Fruit fly (Drosophila melanogaster) whole organism, embryonic: ENCODE measurements around the gene ND-30.

Experiments
- Antp ChIP-seq: fragments of 200-800 bp; sonication (Bioruptor generic); optimal IDR thresholded peaks from 3 replicates; lab custom pipeline; 2016; ENCODE audit warnings: missing biosample characterization, missing genetic modification characterization
- Atf-2 ChIP-seq: fragments of 200-800 bp; sonication (Bioruptor generic); optimal IDR thresholded peaks from 2 replicates; lab custom pipeline; 2016; ENCODE audit warnings: missing biosample characterization, missing genetic modification characterization
- Atf6 ChIP-seq: fragments of 200-800 bp; sonication (Bioruptor generic); IDR thresholded peaks from 2 replicates; pipeline ENCODE4 v1.3.6; 2022; ENCODE audit warnings: missing biosample characterization, missing genetic modification characterization
- C15 ChIP-seq: fragments of 200-800 bp; sonication (Bioruptor generic); IDR thresholded peaks from 3 replicates; pipeline ENCODE4 v1.3.6; 2022; ENCODE audit warnings: missing biosample characterization, missing genetic modification characterization
- CG11093 ChIP-seq: fragments of 200-800 bp; sonication (Bioruptor generic); IDR thresholded peaks from 3 replicates; pipeline ENCODE4 v1.3.6; 2022; ENCODE audit warnings: missing biosample characterization, missing genetic modification characterization
- CG11723 ChIP-seq: fragments of 200-800 bp; sonication (Bioruptor generic); optimal IDR thresholded peaks from 2 replicates; lab custom pipeline; 2017; ENCODE audit warnings: missing biosample characterization, mild to moderate bottlenecking, missing genetic modification characterization
- CG12769 ChIP-seq: fragments of 200-800 bp; sonication (Bioruptor generic); optimal IDR thresholded peaks from 2 replicates; lab custom pipeline; 2019; ENCODE audit warnings: missing biosample characterization, mild to moderate bottlenecking, missing genetic modification characterization, moderate library complexity
- CG13775 ChIP-seq: fragments of 200-800 bp; sonication (Bioruptor generic); optimal IDR thresholded peaks from 3 replicates; lab custom pipeline; 2017; ENCODE audit warnings: missing biosample characterization, mild to moderate bottlenecking, missing genetic modification characterization
- CG16863 ChIP-seq: fragments of 200-800 bp; sonication (Bioruptor generic); optimal IDR thresholded peaks from 3 replicates; lab custom pipeline; 2016; ENCODE audit warnings: missing biosample characterization, missing genetic modification characterization
- CG17361 ChIP-seq: fragments of 200-800 bp; sonication (Bioruptor generic); IDR thresholded peaks from 3 replicates; pipeline ENCODE4 v1.3.6; 2022; ENCODE audit warnings: missing biosample characterization, missing genetic modification characterization
- CG17568 ChIP-seq: fragments of 200-800 bp; sonication (Bioruptor generic); optimal IDR thresholded peaks from 2 replicates; lab custom pipeline; 2018; ENCODE audit warnings: missing biosample characterization, mild to moderate bottlenecking, missing genetic modification characterization, moderate library complexity
- CG18262 ChIP-seq: fragments of 200-800 bp; optimal IDR thresholded peaks from 3 replicates; lab custom pipeline; 2019; ENCODE audit warnings: missing biosample characterization, mild to moderate bottlenecking, missing genetic modification characterization, moderate library complexity
- CG18619 ChIP-seq: fragments of 200-800 bp; sonication (Bioruptor generic); optimal IDR thresholded peaks from 3 replicates; lab custom pipeline; 2017; ENCODE audit warnings: missing biosample characterization, mild to moderate bottlenecking, missing genetic modification characterization
- CG31224 ChIP-seq: fragments of 200-800 bp; sonication (Bioruptor generic); IDR thresholded peaks from 2 replicates; pipeline ENCODE4 v1.3.6; 2022; ENCODE audit warnings: missing biosample characterization, missing genetic modification characterization
- CG34422 ChIP-seq: fragments of 200-800 bp; sonication (Bioruptor generic); IDR thresholded peaks from 3 replicates; pipeline ENCODE4 v1.3.6; 2022; ENCODE audit warnings: missing biosample characterization, missing genetic modification characterization
- CG6175 ChIP-seq: fragments of 200-800 bp; sonication (Bioruptor generic); IDR thresholded peaks from 3 replicates; pipeline ENCODE4 v1.3.6; 2022; ENCODE audit warnings: missing biosample characterization, missing genetic modification characterization
- CG7372 ChIP-seq: fragments of 200-800 bp; sonication (Bioruptor generic); IDR thresholded peaks from 2 replicates; pipeline ENCODE4 v1.3.6; 2022; ENCODE audit warnings: missing biosample characterization, missing genetic modification characterization
- CG7556 ChIP-seq: fragments of 200-800 bp; sonication (Bioruptor generic); optimal IDR thresholded peaks from 2 replicates; lab custom pipeline; 2017; ENCODE audit warnings: missing biosample characterization, mild to moderate bottlenecking, missing genetic modification characterization
- CG7786 ChIP-seq: fragments of 200-800 bp; sonication (Bioruptor generic); optimal IDR thresholded peaks from 2 replicates; lab custom pipeline; 2016; ENCODE audit warnings: missing biosample characterization, missing genetic modification characterization
- CG7928 ChIP-seq: fragments of 200-800 bp; sonication (Bioruptor generic); optimal IDR thresholded peaks from 2 replicates; lab custom pipeline; 2017; ENCODE audit warnings: missing biosample characterization, mild to moderate bottlenecking, missing genetic modification characterization
- CG8765 ChIP-seq: fragments of 200-800 bp; sonication (Bioruptor generic); IDR thresholded peaks from 2 replicates; pipeline ENCODE4 v1.3.6; 2022; ENCODE audit warnings: missing biosample characterization, missing genetic modification characterization
- CG9876 ChIP-seq: fragments of 200-800 bp; sonication (Bioruptor generic); optimal IDR thresholded peaks from 2 replicates; lab custom pipeline; 2016; ENCODE audit warnings: missing biosample characterization, missing genetic modification characterization
- CTCF ChIP-seq: fragments of 200-800 bp; sonication (Bioruptor generic); optimal IDR thresholded peaks from 2 replicates; lab custom pipeline; 2017; ENCODE audit warnings: missing biosample characterization, mild to moderate bottlenecking, missing genetic modification characterization, moderate library complexity
- D19B ChIP-seq: fragments of 200-800 bp; sonication (Bioruptor generic); optimal IDR thresholded peaks from 2 replicates; lab custom pipeline; 2017; ENCODE audit warnings: missing biosample characterization, mild to moderate bottlenecking, missing genetic modification characterization
- Dad ChIP-seq: fragments of 200-800 bp; sonication (Bioruptor generic); optimal IDR thresholded peaks from 3 replicates; lab custom pipeline; 2016; ENCODE audit warnings: missing biosample characterization, missing genetic modification characterization
- Dip2 ChIP-seq: fragments of 200-800 bp; sonication (Bioruptor generic); IDR thresholded peaks from 2 replicates; pipeline ENCODE4 v1.3.6; 2022; ENCODE audit warnings: missing biosample characterization, missing genetic modification characterization
- Dref ChIP-seq: fragments of 200-800 bp; sonication (Bioruptor generic); IDR thresholded peaks from 2 replicates; pipeline ENCODE4 v1.3.6; 2022; ENCODE audit warnings: missing biosample characterization, missing genetic modification characterization
- Eip74EF ChIP-seq, 2 experiments: fragments of 200-800 bp in 1 of 2; fragments of >200 bp in 1 of 2; sonication (Bioruptor generic) in 1 of 2; optimal IDR thresholded peaks; 2 replicates each; lab custom pipeline; 2017 to 2019; ENCODE audit warnings: missing biosample characterization in 2 of 2, missing genetic modification characterization in 2 of 2, mild to moderate bottlenecking in 1 of 2, moderate library complexity in 1 of 2
- Hr3 ChIP-seq: fragments of 200-800 bp; sonication (Bioruptor generic); optimal IDR thresholded peaks from 3 replicates; lab custom pipeline; 2016; ENCODE audit warnings: missing biosample characterization, missing genetic modification characterization
- Jarid2 ChIP-seq: fragments of 200-800 bp; sonication (Bioruptor generic); optimal IDR thresholded peaks from 3 replicates; lab custom pipeline; 2017; ENCODE audit warnings: mild to moderate bottlenecking, missing biosample characterization, missing genetic modification reagents, missing genetic modification characterization
- Mrtf ChIP-seq: fragments of 200-800 bp; sonication (Bioruptor generic); IDR thresholded peaks from 3 replicates; pipeline ENCODE4 v1.3.6; 2022; ENCODE audit warnings: missing biosample characterization, missing genetic modification characterization
- Sox100B ChIP-seq: fragments of 200-800 bp; sonication (Bioruptor generic); optimal IDR thresholded peaks from 3 replicates; lab custom pipeline; 2018; ENCODE audit warnings: missing biosample characterization, mild to moderate bottlenecking, missing genetic modification characterization
- Sry-β ChIP-seq: fragments of 200-800 bp; sonication (Bioruptor generic); optimal IDR thresholded peaks from 2 replicates; lab custom pipeline; 2018; ENCODE audit warnings: missing biosample characterization, mild to moderate bottlenecking, missing genetic modification characterization, moderate library complexity
- TFAM ChIP-seq: fragments of 200-800 bp; sonication (Bioruptor generic); optimal IDR thresholded peaks from 2 replicates; lab custom pipeline; 2017; ENCODE audit warnings: missing biosample characterization, missing genetic modification characterization, inconsistent platforms
- bbx ChIP-seq: fragments of 200-800 bp; sonication (Bioruptor generic); IDR thresholded peaks from 2 replicates; pipeline ENCODE4 v1.3.6; 2022; ENCODE audit warnings: missing biosample characterization, missing genetic modification characterization; ENCODE audit not compliant: partially characterized antibody
- cato ChIP-seq: fragments of 200-800 bp; sonication (Bioruptor generic); optimal IDR thresholded peaks from 2 replicates; lab custom pipeline; 2016; ENCODE audit warnings: missing biosample characterization, missing genetic modification characterization, borderline replicate concordance
- caup ChIP-seq: fragments of 200-800 bp; sonication (Bioruptor generic); optimal IDR thresholded peaks from 3 replicates; lab custom pipeline; 2017; ENCODE audit warnings: missing biosample characterization, mild to moderate bottlenecking, missing genetic modification characterization, moderate library complexity; ENCODE audit not compliant: severe bottlenecking
- eve ChIP-seq, 2 experiments: fragments of >200 bp; optimal IDR thresholded peaks; 2 replicates each; lab custom pipeline; 2017; ENCODE audit warnings: missing biosample characterization in 2 of 2, missing genetic modification characterization in 2 of 2
- gfzf ChIP-seq: fragments of 200-800 bp; sonication (Bioruptor generic); optimal IDR thresholded peaks from 2 replicates; lab custom pipeline; 2016; ENCODE audit warnings: missing biosample characterization, mild to moderate bottlenecking, missing genetic modification characterization, moderate library complexity
- gsb-n ChIP-seq: fragments of 200-800 bp; sonication (Bioruptor generic); optimal IDR thresholded peaks from 3 replicates; lab custom pipeline; 2018; ENCODE audit warnings: missing biosample characterization, mild to moderate bottlenecking, missing genetic modification characterization
- hb ChIP-seq: fragments of 200-800 bp; sonication (Bioruptor generic); IDR thresholded peaks from 3 replicates; pipeline ENCODE4 v1.3.6; 2022; ENCODE audit warnings: missing biosample characterization, missing genetic modification characterization; ENCODE audit not compliant: partially characterized antibody
- hkb ChIP-seq, 2 experiments: fragments of 200-800 bp in 1 of 2; fragments of >200 bp in 1 of 2; sonication (Bioruptor generic) in 1 of 2; IDR thresholded peaks in 1 of 2; optimal IDR thresholded peaks in 1 of 2; 2 replicates each; pipeline versions ENCODE4 v1.3.6 to Lab custom; 2017 to 2022; ENCODE audit warnings: missing biosample characterization in 1 of 2, missing genetic modification characterization in 1 of 2
- kay ChIP-seq: fragments of 200-800 bp; sonication (Bioruptor generic); optimal IDR thresholded peaks from 2 replicates; lab custom pipeline; 2016; ENCODE audit warnings: missing biosample characterization, missing genetic modification characterization
- phol ChIP-seq: fragments of 200-800 bp; sonication (Bioruptor generic); optimal IDR thresholded peaks from 3 replicates; lab custom pipeline; 2018; ENCODE audit warnings: missing biosample characterization, mild to moderate bottlenecking, missing genetic modification characterization, moderate library complexity
- run ChIP-seq: fragments of 200-800 bp; sonication (Bioruptor generic); optimal IDR thresholded peaks from 3 replicates; lab custom pipeline; 2018; ENCODE audit warnings: missing biosample characterization, mild to moderate bottlenecking, missing genetic modification characterization
- salm ChIP-seq: fragments of 200-800 bp; sonication (Bioruptor generic); optimal IDR thresholded peaks from 2 replicates; lab custom pipeline; 2018; ENCODE audit warnings: missing biosample characterization, mild to moderate bottlenecking, missing genetic modification characterization
- slou ChIP-seq: fragments of 200-800 bp; sonication (Bioruptor generic); optimal IDR thresholded peaks from 3 replicates; lab custom pipeline; 2016; ENCODE audit warnings: missing biosample characterization, missing genetic modification characterization
- sob ChIP-seq: fragments of 200-800 bp; sonication (Bioruptor generic); IDR thresholded peaks from 2 replicates; pipeline ENCODE4 v1.3.6; 2022; ENCODE audit warnings: missing biosample characterization, missing genetic modification characterization
- ttk ChIP-seq: fragments of 200-800 bp; sonication (Bioruptor generic); IDR thresholded peaks from 2 replicates; pipeline ENCODE4 v2.1.2; 2022; ENCODE audit warnings: missing biosample characterization, missing genetic modification characterization
- tx ChIP-seq: fragments of 200-800 bp; sonication (Bioruptor generic); optimal IDR thresholded peaks from 2 replicates; lab custom pipeline; 2016; ENCODE audit warnings: missing biosample characterization, missing genetic modification characterization
- wdn ChIP-seq: fragments of 200-800 bp; sonication (Bioruptor generic); IDR thresholded peaks from 2 replicates; pipeline ENCODE4 v1.3.6; 2022; ENCODE audit warnings: missing biosample characterization, missing genetic modification characterization

Gene ND-30

DNA sequence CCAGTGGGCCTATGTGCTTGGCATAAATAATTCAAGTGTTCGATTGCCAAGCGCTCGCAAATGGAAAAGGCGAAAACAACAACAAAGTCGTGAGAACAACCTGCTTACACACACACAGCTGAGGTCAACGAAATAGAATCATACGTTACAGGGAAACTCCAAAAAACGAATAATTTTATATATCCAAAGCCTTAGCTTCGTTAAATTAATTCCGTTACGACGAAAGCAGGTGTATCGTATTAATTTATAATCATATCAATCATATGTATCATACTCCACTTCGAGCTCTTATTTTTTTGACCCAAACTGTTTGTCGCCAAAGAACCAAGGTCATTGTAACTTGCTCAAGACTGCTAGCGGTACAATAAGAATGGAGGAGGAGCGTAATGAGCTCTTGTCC lies 20.1 kb upstream of the ND-30 start (continued):
- TF ChIP-seq wdn (GFP tag; lab: Robert Waterston, UW) (peak; percentile 75), CG7786 (peak; percentile 60), Mrtf (peak; percentile 85), gsb-n (tag; lab: Kevin White, UChicago) (peak; percentile 83), CG8765 (GFP tag; lab: Robert Waterston, UW) (peak; percentile 71), CG18262 (tag; lab: Kevin White, UChicago) (peak; percentile 89), CG11093 (peak; percentile 86), CG17361 (GFP tag; lab: Robert Waterston, UW) (no peak; the same call in 2 of the 3 replicates), eve (GFP tag; optimal IDR thresholded peaks at IDR 0.05; lab: Kevin White, UChicago) (no peak), CG11723 (GFP tag; lab: Kevin White, UChicago) (peak; percentile 68), Sry-β (no peak), CG7556 (GFP tag; lab: Kevin White, UChicago) (peak; percentile 88), CG18619 (GFP tag; lab: Kevin White, UChicago) (peak; percentile 82), caup (GFP tag; lab: Kevin White, UChicago) (peak; percentile 86), hkb (optimal IDR thresholded peaks at IDR 0.05; lab: Kevin White, UChicago) (no peak), hkb (GFP tag; IDR thresholded peaks at IDR 0.05; lab: Robert Waterston, UW) (peak; percentile 95), salm (tag; lab: Kevin White, UChicago) (no peak), Atf-2 (peak; percentile 58), gfzf (GFP tag; lab: Kevin White, UChicago) (no peak), Atf6 (GFP tag; lab: Robert Waterston, UW) (peak; percentile 90), CG31224 (GFP tag; lab: Robert Waterston, UW) (peak; percentile 82), hb (no peak), sob (GFP tag; lab: Robert Waterston, UW) (peak; percentile 89), CG9876 (GFP tag; lab: Kevin White, UChicago) (no peak), Hr3 (GFP tag; lab: Kevin White, UChicago) (peak; percentile 62), kay (GFP tag; lab: Kevin White, UChicago) (peak; percentile 74), cato (GFP tag; lab: Kevin White, UChicago) (peak; percentile 45), CG13775 (GFP tag; lab: Kevin White, UChicago) (peak; percentile 78), ttk (GFP tag; lab: Robert Waterston, UW) (peak; percentile 75), CG16863 (peak; percentile 79), slou (GFP tag; lab: Kevin White, UChicago) (peak; percentile 32), Antp (peak; percentile 81), TFAM (GFP tag; lab: Kevin White, UChicago) (peak; percentile 27), tx (GFP tag; lab: Kevin White, UChicago) (peak; percentile 35), Dref (GFP tag; lab: Robert Waterston, UW) (no peak), Dip2 (GFP tag; lab: Robert Waterston, UW) (no peak), Dad (peak; percentile 78), run (tag; lab: Kevin White, UChicago) (peak; percentile 63), Sox100B (no peak), CG12769 (tag; lab: Kevin White, UChicago) (peak; percentile 90), Eip74EF (GFP tag; optimal IDR thresholded peaks at IDR 0.05; lab: Kevin White, UChicago) (no peak), CG34422 (GFP tag; lab: Robert Waterston, UW) (peak; percentile 89), bbx (GFP tag; lab: Robert Waterston, UW) (no peak), D19B (GFP tag; lab: Kevin White, UChicago) (peak; percentile 83), C15 (GFP tag; lab: Robert Waterston, UW) (peak; percentile 81; the same call in 2 of the 3 replicates), Jarid2 (GFP tag; lab: Kevin White, UChicago) (peak; percentile 56), phol (tag; lab: Kevin White, UChicago) (peak; percentile 87), CTCF (GFP tag; lab: Kevin White, UChicago) (no peak), CG7372 (GFP tag; lab: Robert Waterston, UW) (peak; percentile 81), CG17568 (no peak), CG7928 (peak; percentile 51), CG6175 (peak; percentile 78)
